Fruit fly (Drosophila melanogaster): ENCODE results near the gene CG3294.

Gene CG3294

dm6 chr2L:4837772-4838397 is 43.5 kb downstream of the CG3294 start, which contains the start of the genes tank and CG12194 (continued):
- TF ChIP-seq Hr39 (GFP tag; optimal IDR thresholded peaks at IDR 0.05) (peak; percentile 99), salr (GFP tag; optimal IDR thresholded peaks at IDR 0.05) (peak; percentile 98 to 99), CG4318 (GFP tag; optimal IDR thresholded peaks at IDR 0.05) (peak; percentile 99), lz (GFP tag; optimal IDR thresholded peaks at IDR 0.05) (peak; percentile 99), dac (GFP tag; optimal IDR thresholded peaks at IDR 0.05) (peak; percentile 100), svp (GFP tag) (peak; percentile 99), CG6854 (GFP tag; optimal IDR thresholded peaks at IDR 0.05) (peak; percentile 95), CG8119 (GFP tag; IDR thresholded peaks at IDR 0.05) (peak; percentile 99), Ets21C (GFP tag; optimal IDR thresholded peaks at IDR 0.05) (peak; percentile 98), Eip93F (GFP tag; optimal IDR thresholded peaks at IDR 0.05) (peak; percentile 95), CG31627 (GFP tag; optimal IDR thresholded peaks at IDR 0.05) (peak; percentile 99), CG6792 (GFP tag; optimal IDR thresholded peaks at IDR 0.05) (peak; percentile 99), CG8319 (GFP tag; optimal IDR thresholded peaks at IDR 0.05) (peak; percentile 98), CG3032 (tag; optimal IDR thresholded peaks at IDR 0.05) (peak; percentile 98), CG6276 (GFP tag; optimal IDR thresholded peaks at IDR 0.05) (peak; percentile 99), Blimp-1 (GFP tag; optimal IDR thresholded peaks at IDR 0.05) (peak; percentile 82), ss (GFP tag; optimal IDR thresholded peaks at IDR 0.05) (peak; percentile 91 to 94), pdm3 (GFP tag; optimal IDR thresholded peaks at IDR 0.05) (peak; percentile 99), CG15336 (GFP tag; IDR thresholded peaks at IDR 0.05) (peak; percentile 100), fkh (GFP tag; optimal IDR thresholded peaks at IDR 0.05) (peak; percentile 82), fd85E (GFP tag; optimal IDR thresholded peaks at IDR 0.05) (peak; percentile 97), Hr38 (GFP tag; optimal IDR thresholded peaks at IDR 0.05) (peak; percentile 95), CG10631 (GFP tag; optimal IDR thresholded peaks at IDR 0.05) (peak; percentile 99), CG11902 (GFP tag; optimal IDR thresholded peaks at IDR 0.05) (peak; percentile 98), CG8632 (GFP tag; optimal IDR thresholded peaks at IDR 0.05) (peak; percentile 98), CG34406 (GFP tag; optimal IDR thresholded peaks at IDR 0.05) (peak; percentile 98), eg (GFP tag; IDR thresholded peaks at IDR 0.05) (peak; percentile 100), CG3919 (GFP tag; optimal IDR thresholded peaks at IDR 0.05) (peak; percentile 100)

dm6 chr2L:4838494-4839320 is 44.4 kb downstream of the CG3294 start:
- TF ChIP-seq svp (GFP tag) (peak; percentile 78), CG3032 (tag; optimal IDR thresholded peaks at IDR 0.05) (no peak), fkh (GFP tag; optimal IDR thresholded peaks at IDR 0.05) (peak; percentile 79)
